Worm (Caenorhabditis elegans) whole organism, mixed stage, embryonic: Measurements from ENCODE around the gene kap-1.

Source experiments
- M03D4.4 ChIP-seq: sonication (generic microtip); optimal IDR thresholded peaks from 2 replicates; lab custom pipeline; 2017; ENCODE audit warnings: mild to moderate bottlenecking, missing genetic modification characterization, missing compliant biosample characterization
- bed-3 ChIP-seq: fragments of 200-800 bp; sonication (Bioruptor generic); optimal IDR thresholded peaks from 3 replicates; lab custom pipeline; 2018; ENCODE audit warnings: mild to moderate bottlenecking, missing genetic modification characterization, moderate library complexity, missing compliant biosample characterization
- blmp-1 ChIP-seq: fragments of 150-350 bp; optimal IDR thresholded peaks from 2 replicates; lab custom pipeline; 2014; ENCODE audit warnings: missing biosample characterization, missing genetic modification characterization
- ceh-39 ChIP-seq: fragments of 150-350 bp; optimal IDR thresholded peaks from 2 replicates; lab custom pipeline; 2014; ENCODE audit warnings: missing biosample characterization, missing genetic modification characterization
- ceh-43 ChIP-seq: fragments of 200-800 bp; sonication (Bioruptor generic); optimal IDR thresholded peaks from 2 replicates; lab custom pipeline; 2018; ENCODE audit warnings: mild to moderate bottlenecking, missing genetic modification characterization, moderate library complexity, missing compliant biosample characterization
- ceh-83 ChIP-seq: fragments of 200-800 bp; sonication (Bioruptor generic); optimal IDR thresholded peaks from 2 replicates; lab custom pipeline; 2018; ENCODE audit warnings: mild to moderate bottlenecking, missing genetic modification characterization, missing compliant biosample characterization
- ces-1 ChIP-seq: fragments of 150-350 bp; optimal IDR thresholded peaks from 2 replicates; lab custom pipeline; 2014; ENCODE audit warnings: missing biosample characterization, missing genetic modification reagents, missing genetic modification characterization
- cnd-1 ChIP-seq: fragments of 200-800 bp; sonication (Bioruptor generic); optimal IDR thresholded peaks from 2 replicates; lab custom pipeline; 2018; ENCODE audit warnings: mild to moderate bottlenecking, missing genetic modification characterization, missing compliant biosample characterization
- drap-1 ChIP-seq: fragments of 200-800 bp; sonication (Bioruptor generic); optimal IDR thresholded peaks from 3 replicates; lab custom pipeline; 2018; ENCODE audit warnings: mild to moderate bottlenecking, missing genetic modification characterization, missing compliant biosample characterization
- elt-1 ChIP-seq: sonication (generic microtip); optimal IDR thresholded peaks from 2 replicates; lab custom pipeline; 2017; ENCODE audit warnings: missing genetic modification characterization, mild to moderate bottlenecking, missing compliant biosample characterization, antibody characterized with exemption, moderate library complexity, borderline replicate concordance; ENCODE audit not compliant: insufficient read depth
- elt-3 ChIP-seq: fragments of 150-350 bp; optimal IDR thresholded peaks from 2 replicates; lab custom pipeline; 2014; ENCODE audit warnings: missing biosample characterization, missing genetic modification characterization
- flh-1 ChIP-seq: fragments of 200-800 bp; sonication (Bioruptor generic); optimal IDR thresholded peaks from 2 replicates; lab custom pipeline; 2018; ENCODE audit warnings: mild to moderate bottlenecking, missing genetic modification characterization, moderate library complexity, missing compliant biosample characterization
- ham-2 ChIP-seq: fragments of 200-800 bp; sonication (Bioruptor generic); optimal IDR thresholded peaks from 2 replicates; lab custom pipeline; 2018; ENCODE audit warnings: mild to moderate bottlenecking, missing genetic modification characterization, missing compliant biosample characterization
- hlh-1 ChIP-seq: fragments of 150-350 bp; optimal IDR thresholded peaks from 2 replicates; lab custom pipeline; 2014; ENCODE audit warnings: missing biosample characterization, missing genetic modification reagents, missing genetic modification characterization
- lin-13 ChIP-seq: fragments of 150-350 bp; optimal IDR thresholded peaks from 2 replicates; lab custom pipeline; 2014; ENCODE audit warnings: missing biosample characterization, missing genetic modification characterization
- lin-32 ChIP-seq: fragments of 200-800 bp; sonication (Bioruptor generic); optimal IDR thresholded peaks from 2 replicates; lab custom pipeline; 2018; ENCODE audit warnings: mild to moderate bottlenecking, missing genetic modification characterization, missing compliant biosample characterization
- lsy-2 ChIP-seq: fragments of 150-350 bp; optimal IDR thresholded peaks from 2 replicates; lab custom pipeline; 2014; ENCODE audit warnings: missing biosample characterization, missing genetic modification characterization
- mab-5 ChIP-seq: fragments of 150-350 bp; optimal IDR thresholded peaks from 2 replicates; lab custom pipeline; 2014; ENCODE audit warnings: missing biosample characterization, missing genetic modification characterization
- mep-1 ChIP-seq: fragments of 150-350 bp; optimal IDR thresholded peaks from 2 replicates; lab custom pipeline; 2017; ENCODE audit warnings: missing biosample characterization, missing genetic modification reagents, missing genetic modification characterization, inconsistent platforms
- nhr-2 ChIP-seq: fragments of 150-350 bp; optimal IDR thresholded peaks from 2 replicates; lab custom pipeline; 2014; ENCODE audit warnings: missing biosample characterization, missing genetic modification characterization
- nhr-237 ChIP-seq: fragments of 150-350 bp; optimal IDR thresholded peaks from 2 replicates; lab custom pipeline; 2014; ENCODE audit warnings: missing biosample characterization, missing genetic modification characterization
- nhr-28 ChIP-seq: fragments of 150-350 bp; optimal IDR thresholded peaks from 2 replicates; lab custom pipeline; 2014; ENCODE audit warnings: missing biosample characterization, missing genetic modification characterization
- pha-4 ChIP-seq: fragments of 150-350 bp; optimal IDR thresholded peaks from 2 replicates; lab custom pipeline; 2018; ENCODE audit warnings: missing biosample characterization, missing genetic modification reagents, missing genetic modification characterization
- sem-2 ChIP-seq: fragments of 200-800 bp; sonication (Bioruptor generic); optimal IDR thresholded peaks from 2 replicates; lab custom pipeline; 2018; ENCODE audit warnings: mild to moderate bottlenecking, missing genetic modification characterization, missing compliant biosample characterization
- snpc-4 ChIP-seq: fragments of 150-350 bp; optimal IDR thresholded peaks from 2 replicates; lab custom pipeline; 2014; ENCODE audit warnings: missing biosample characterization, missing genetic modification characterization
- sptf-1 ChIP-seq: sonication (generic microtip); optimal IDR thresholded peaks from 2 replicates; lab custom pipeline; 2017; ENCODE audit warnings: mild to moderate bottlenecking, missing genetic modification characterization, moderate library complexity, missing compliant biosample characterization
- unc-120 ChIP-seq: sonication (generic microtip); optimal IDR thresholded peaks from 2 replicates; lab custom pipeline; 2017; ENCODE audit warnings: missing genetic modification characterization, missing compliant biosample characterization; ENCODE audit not compliant: poor library complexity, severe bottlenecking
- zip-8 ChIP-seq: fragments of 150-350 bp; optimal IDR thresholded peaks from 2 replicates; lab custom pipeline; 2014; ENCODE audit warnings: missing biosample characterization, missing genetic modification characterization

Gene kap-1

ce11 chrIII:7357356-7357755 is 18.7 kb downstream of the kap-1 start, which contains the start of gene F08F8.10:
Gene F08F8.10, minus strand, starts transcription at chrIII:7357393.
- no peak for TF ChIP-seq snpc-4 (tag; lab: Kevin White, UChicago)
- peak; percentile 0 for TF ChIP-seq ces-1 (GFP tag; lab: Kevin White, UChicago)
- TF ChIP-seq, all 35 proteins: peak for 1

ce11 chrIII:7358627-7359026 is 20.0 kb downstream of the kap-1 start:
- TF ChIP-seq unc-120 (tag; lab: Kevin White, UChicago) (no peak), lin-13 (tag; lab: Kevin White, UChicago) (no peak), ceh-43 (GFP tag; lab: Kevin White, UChicago) (no peak), flh-1 (no peak), ham-2 (GFP tag; lab: Kevin White, UChicago) (no peak), M03D4.4 (no peak), hlh-1 (tag; lab: Kevin White, UChicago) (no peak)

- TF ChIP-seq ceh-39 (tag; lab: Kevin White, UChicago) (no peak), blmp-1 (tag; lab: Kevin White, UChicago) (no peak), elt-1 (tag; lab: Kevin White, UChicago) (no peak), unc-120 (tag; lab: Kevin White, UChicago) (no peak), elt-3 (tag; lab: Kevin White, UChicago) (no peak), lsy-2 (tag; lab: Kevin White, UChicago) (peak; percentile 64), cnd-1 (tag; lab: Kevin White, UChicago) (no peak), pha-4 (tag; lab: Kevin White, UChicago) (no peak), flh-1 (no peak), mep-1 (peak; percentile 44), ham-2 (GFP tag; lab: Kevin White, UChicago) (no peak), lin-32 (GFP tag; lab: Kevin White, UChicago) (no peak), nhr-2 (tag; lab: Kevin White, UChicago) (no peak), ces-1 (GFP tag; lab: Kevin White, UChicago) (peak; percentile 45), nhr-237 (tag; lab: Kevin White, UChicago) (no peak)
- TF ChIP-seq, all 35 proteins: peak for 3
These were observed 20.5 kb downstream of the kap-1 start, which contains the start of the genes eco-1 and hmgr-1 for ce11 chrIII:7359037-7359548. Gene eco-1, minus strand, starts transcription at chrIII:7359095. Gene hmgr-1, plus strand, starts transcription at chrIII:7359498.

- TF ChIP-seq M03D4.4 (no peak), ceh-83 (GFP tag; lab: Kevin White, UChicago) (no peak), elt-3 (tag; lab: Kevin White, UChicago) (no peak), bed-3 (GFP tag; lab: Kevin White, UChicago) (no peak), mab-5 (tag; lab: Kevin White, UChicago) (no peak), zip-8 (tag; lab: Kevin White, UChicago) (no peak), cnd-1 (tag; lab: Kevin White, UChicago) (no peak), drap-1 (no peak), blmp-1 (tag; lab: Kevin White, UChicago) (no peak), pha-4 (tag; lab: Kevin White, UChicago) (no peak), flh-1 (no peak), ceh-43 (GFP tag; lab: Kevin White, UChicago) (no peak)
These were observed 27.0 kb downstream of the kap-1 start, which contains the start of gene F08F8.11 for ce11 chrIII:7365602-7366001. Gene F08F8.11, plus strand, starts transcription at chrIII:7365902.

ce11 chrIII:7367012-7367760 is 28.6 kb downstream of the kap-1 start, which contains the start of the genes T20B12.5 and T20B12.4:
Gene T20B12.5, minus strand, starts transcription at chrIII:7367112.
Gene T20B12.4, plus strand, starts transcription at chrIII:7367710.
- no peak for TF ChIP-seq sptf-1 (tag; lab: Kevin White, UChicago)
- no peak for TF ChIP-seq drap-1
- TF ChIP-seq cnd-1 (tag; lab: Kevin White, UChicago): no peak
- TF ChIP-seq elt-1 (tag; lab: Kevin White, UChicago): no peak
- TF ChIP-seq M03D4.4: no peak
- TF ChIP-seq nhr-237 (tag; lab: Kevin White, UChicago): no peak
- TF ChIP-seq sem-2 (GFP tag; lab: Kevin White, UChicago): no peak
- TF ChIP-seq ces-1 (GFP tag; lab: Kevin White, UChicago): no peak
- TF ChIP-seq nhr-2 (tag; lab: Kevin White, UChicago): no peak
- TF ChIP-seq zip-8 (tag; lab: Kevin White, UChicago): no peak
- TF ChIP-seq ceh-39 (tag; lab: Kevin White, UChicago): no peak
- TF ChIP-seq ceh-83 (GFP tag; lab: Kevin White, UChicago): no peak
- TF ChIP-seq lsy-2 (tag; lab: Kevin White, UChicago): no peak
- TF ChIP-seq nhr-28 (tag; lab: Kevin White, UChicago): no peak
